Worm (Caenorhabditis elegans) whole organism, late embryonic: ENCODE measurements around the gene pgl-3.

ENCODE experiments used
- ama-1 ChIP-seq: fragments of 150-350 bp; optimal IDR thresholded peaks from 2 replicates; lab custom pipeline; 2014
- dve-1 ChIP-seq: sonication (generic microtip); optimal IDR thresholded peaks from 2 replicates; lab custom pipeline; 2017; ENCODE audit warnings: antibody characterized with exemption, mild to moderate bottlenecking, missing genetic modification characterization, missing compliant biosample characterization
- pha-2 ChIP-seq: sonication (generic microtip); optimal IDR thresholded peaks from 2 replicates; lab custom pipeline; 2017; ENCODE audit warnings: mild to moderate bottlenecking, missing genetic modification characterization, missing compliant biosample characterization
- pha-4 ChIP-seq: fragments of 150-350 bp; optimal IDR thresholded peaks from 2 replicates; lab custom pipeline; 2018; ENCODE audit warnings: missing biosample characterization, missing genetic modification reagents, missing genetic modification characterization
- rnt-1 ChIP-seq: sonication (generic microtip); optimal IDR thresholded peaks from 2 replicates; lab custom pipeline; 2016; ENCODE audit warnings: missing genetic modification characterization, missing compliant biosample characterization
- unc-3 ChIP-seq, 2 experiments: fragments of 200-800 bp in 1 of 2; sonication (Bioruptor generic) in 1 of 2; sonication (generic microtip) in 1 of 2; conservative IDR thresholded peaks in 1 of 2; optimal IDR thresholded peaks in 1 of 2; 2 replicates each; pipeline versions ENCODE4 v1.3.6 to Lab custom; 2016 to 2022; ENCODE audit warnings: missing compliant biosample characterization in 2 of 2, missing genetic modification characterization in 2 of 2, missing genetic modification reagents in 1 of 2
- unc-55 ChIP-seq: sonication (generic microtip); optimal IDR thresholded peaks from 2 replicates; lab custom pipeline; 2017; ENCODE audit warnings: missing biosample characterization, missing genetic modification reagents, missing genetic modification characterization

ce11 chrV:4758540-4758939 lies 2.8 kb downstream of the pgl-3 start:
- TF ChIP-seq unc-3 (GFP tag; conservative IDR thresholded peaks at IDR 0.05; lab: Robert Waterston, UW) (no peak), unc-3 (tag; optimal IDR thresholded peaks at IDR 0.05; lab: Kevin White, UChicago) (no peak), pha-4 (no peak), pha-2 (tag; lab: Kevin White, UChicago) (no peak), ama-1 (lab: Kevin White, UChicago) (no peak), unc-55 (GFP tag; lab: Kevin White, UChicago) (no peak), dve-1 (tag; lab: Kevin White, UChicago) (no peak), rnt-1 (tag; lab: Kevin White, UChicago) (no peak)
